Worm (Caenorhabditis elegans): ENCODE data around the gene clec-151.

The clec-151 gene

DNA sequence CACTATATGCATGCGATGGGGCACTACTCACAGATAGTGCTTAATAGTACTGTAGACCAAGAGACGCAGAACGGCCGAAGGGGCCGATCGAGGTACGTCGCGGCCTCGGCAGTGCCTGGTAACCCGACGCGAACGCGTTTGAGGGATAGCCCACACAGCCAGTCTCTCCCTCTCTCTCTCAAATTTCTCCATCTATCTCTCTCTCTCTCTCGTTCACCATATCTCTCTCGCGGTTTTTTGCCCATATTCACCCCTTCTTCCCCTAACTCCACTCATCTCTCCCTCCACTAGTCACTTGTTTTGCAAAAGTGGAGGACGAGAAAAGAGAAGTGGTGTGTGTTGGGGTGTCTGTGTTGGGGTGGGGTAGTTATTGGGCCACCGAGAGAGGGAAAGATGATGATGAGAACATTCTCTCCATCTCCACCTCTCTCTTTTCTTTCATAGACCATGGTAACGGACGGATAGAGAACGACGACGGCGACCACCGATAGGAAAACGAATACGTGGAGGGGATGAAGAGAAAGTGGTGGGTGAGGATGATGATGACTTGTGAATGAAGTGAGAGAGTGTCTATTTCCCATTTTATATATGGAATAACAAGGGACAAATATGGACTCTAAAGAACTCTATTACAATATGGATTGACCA, 38.6 kb downstream of the clec-151 start:
- TF ChIP-seq madf-3 (GFP tag; IDR thresholded peaks at IDR 0.05) (no peak), lir-1 (GFP tag; conservative IDR thresholded peaks at IDR 0.05) (peak; percentile 26; the same call in 1 of the 2 replicates), hmg-1.2 (GFP tag; IDR thresholded peaks at IDR 0.05) (peak; percentile 54; the same call in 1 of the 2 replicates), attf-5 (GFP tag; optimal IDR thresholded peaks at IDR 0.05) (peak; percentile 6), bed-1 (GFP tag; IDR thresholded peaks at IDR 0.05) (no peak), ceh-27 (GFP tag; optimal IDR thresholded peaks at IDR 0.05) (peak; percentile 86)

DNA sequence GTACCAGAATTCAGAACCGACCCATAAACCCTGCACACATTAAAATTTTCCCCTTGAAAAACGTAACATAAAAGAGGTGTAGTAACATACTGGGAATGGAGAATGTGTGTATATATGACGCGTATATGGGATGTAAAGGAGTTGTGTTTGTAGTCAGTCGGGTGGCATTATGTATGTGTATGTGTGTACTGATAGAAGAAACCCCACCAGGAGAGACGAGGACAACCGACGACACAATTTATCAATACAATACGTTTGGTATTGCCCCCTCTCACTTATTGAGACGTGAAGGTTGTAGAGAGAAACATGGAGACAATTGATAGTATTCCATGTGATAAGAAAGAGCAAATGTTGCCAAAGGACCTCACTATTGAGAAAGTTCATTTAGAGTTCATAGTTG, 39.8 kb downstream of the clec-151 start:
- TF ChIP-seq T26A5.8 (tag; optimal IDR thresholded peaks at IDR 0.05), result no peak
- TF ChIP-seq nhr-80 (tag; optimal IDR thresholded peaks at IDR 0.05), result peak; percentile 23

DNA sequence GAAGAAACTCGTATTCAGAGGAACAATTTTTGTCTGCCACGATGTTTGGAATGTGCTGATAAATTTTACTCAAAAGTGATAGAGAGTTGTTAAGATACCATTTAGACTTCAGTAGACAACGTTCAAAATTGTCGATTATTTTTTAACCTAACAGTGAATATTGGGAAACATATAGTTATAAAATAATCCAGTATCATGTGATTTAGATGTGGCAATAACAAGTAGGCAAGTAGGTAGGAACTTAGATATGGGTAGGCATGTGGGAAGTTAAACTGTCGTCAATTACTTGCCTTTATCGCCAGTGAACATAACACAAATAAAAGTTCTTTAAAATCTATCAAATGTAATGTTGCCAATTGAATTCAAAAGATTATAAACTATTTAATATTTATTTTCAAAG, 43.2 kb downstream of the clec-151 start, which contains the start of gene T23F11.11:
Gene T23F11.11, minus strand, starts transcription at position 101 of the 400 bp plus-strand sequence.
- TF ChIP-seq ztf-25 (GFP tag; IDR thresholded peaks at IDR 0.05), result no peak
- no peak for TF ChIP-seq cebp-1 (GFP tag; IDR thresholded peaks at IDR 0.05)
- no peak for TF ChIP-seq cebp-1 (tag; optimal IDR thresholded peaks at IDR 0.05)
- no peak for TF ChIP-seq nhr-27 (tag; optimal IDR thresholded peaks at IDR 0.05)
- TF ChIP-seq ztf-18 (tag; optimal IDR thresholded peaks at IDR 0.05), result no peak
- TF ChIP-seq unc-62 (GFP tag; optimal IDR thresholded peaks at IDR 0.05), result no peak
- TF ChIP-seq F22D6.2 (tag; optimal IDR thresholded peaks at IDR 0.05), result no peak
- no peak for TF ChIP-seq snpc-4 (GFP tag; optimal IDR thresholded peaks at IDR 0.05)
- TF ChIP-seq snpc-4 (tag; optimal IDR thresholded peaks at IDR 0.05), result no peak
- no peak for TF ChIP-seq atf-7 (tag; optimal IDR thresholded peaks at IDR 0.05)

DNA sequence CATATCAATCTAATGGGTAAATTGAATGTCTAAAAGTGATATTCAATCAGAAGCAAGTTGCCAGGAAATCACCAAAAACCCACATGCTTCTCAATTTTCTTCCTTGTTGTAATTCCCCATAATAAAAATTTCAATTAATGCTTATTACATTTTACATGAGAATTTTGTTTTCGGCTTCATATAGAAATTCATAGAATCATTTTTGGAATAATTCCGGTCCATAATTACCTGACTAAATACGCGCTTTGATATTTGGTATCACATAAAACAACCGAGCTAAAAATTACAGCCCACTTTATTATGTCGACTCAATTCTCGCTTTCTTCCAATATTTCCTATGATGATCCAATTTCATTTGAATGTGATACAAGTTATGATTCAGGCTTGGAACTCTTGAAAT, 43.7 kb downstream of the clec-151 start, which contains the start of gene srg-13:
Gene srg-13, plus strand, starts transcription at position 301 of the 400 bp plus-strand sequence.
- TF ChIP-seq nhr-120 (GFP tag; IDR thresholded peaks at IDR 0.05), result no peak
- no peak for TF ChIP-seq ets-4 (GFP tag; optimal IDR thresholded peaks at IDR 0.05)
- TF ChIP-seq nfya-2 (GFP tag; IDR thresholded peaks at IDR 0.05), result no peak
- no peak for TF ChIP-seq attf-3 (GFP tag; conservative IDR thresholded peaks at IDR 0.05)
- TF ChIP-seq B0019.2 (GFP tag; conservative IDR thresholded peaks at IDR 0.05), result no peak
- no peak for TF ChIP-seq dpff-1 (tag; optimal IDR thresholded peaks at IDR 0.05)
- no peak for TF ChIP-seq hmg-1.2 (GFP tag; IDR thresholded peaks at IDR 0.05)
- no peak for TF ChIP-seq unc-62 (GFP tag; optimal IDR thresholded peaks at IDR 0.05)
- no peak for TF ChIP-seq ztf-3 (GFP tag; optimal IDR thresholded peaks at IDR 0.05)
- no peak for TF ChIP-seq C17E4.6 (GFP tag; IDR thresholded peaks at IDR 0.05)
- no peak for TF ChIP-seq xnd-1 (tag; optimal IDR thresholded peaks at IDR 0.05)
- TF ChIP-seq D2030.7 (GFP tag; IDR thresholded peaks at IDR 0.05), result no peak
- no peak for TF ChIP-seq atf-7 (tag; optimal IDR thresholded peaks at IDR 0.05)

DNA sequence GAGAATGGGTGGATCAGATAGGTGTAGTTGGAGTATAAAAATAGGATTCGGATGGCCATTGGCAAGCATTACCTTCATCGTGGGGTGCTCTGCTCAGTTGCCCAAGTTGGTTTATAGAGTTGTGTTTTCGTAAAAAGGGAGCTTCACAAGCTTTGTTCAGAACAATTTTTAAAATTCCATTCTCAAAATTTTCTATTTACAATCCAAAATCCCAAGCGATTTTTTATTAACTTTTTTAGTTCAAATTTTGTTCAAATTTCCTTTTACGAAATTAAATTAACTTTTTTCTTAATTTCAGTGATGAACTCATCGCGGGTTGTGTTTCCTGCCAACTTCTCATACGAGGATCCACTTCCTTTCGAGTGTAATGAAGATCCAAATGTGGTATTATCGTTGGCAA, 49.2 kb downstream of the clec-151 start, which contains the start of gene srg-10:
Gene srg-10, plus strand, starts transcription at position 301 of the 400 bp plus-strand sequence.
- no peak for TF ChIP-seq unc-62 (GFP tag; optimal IDR thresholded peaks at IDR 0.05)
- TF ChIP-seq F33H1.4 (GFP tag; IDR thresholded peaks at IDR 0.05), result no peak
- no peak for TF ChIP-seq F37B4.10 (GFP tag; IDR thresholded peaks at IDR 0.05)
- TF ChIP-seq unc-130 (GFP tag; optimal IDR thresholded peaks at IDR 0.05), result no peak

Measured in whole organism, young adult.